ENCODE assay signal across 1 worm cellular context in genomic region chrIII:4504934-4505484, ce11.
A peak's percentile ranks its signal among the peaks of the same experiment; 100 is the strongest.
TF ChIP-seq lines count a peak whose summit lies in the region.

No protein-coding gene starts in this region.

TF ChIP-seq in whole organism, L1 larva, 84 proteins besides CTCF, POLR2A, EP300 and RAD21 (continued from another document):
- TF ChIP-seq ztf-11 (tag; optimal IDR thresholded peaks at IDR 0.05; lab: Kevin White, UChicago), result no peak
- TF ChIP-seq nhr-12 (tag; optimal IDR thresholded peaks at IDR 0.05; lab: Kevin White, UChicago), result no peak
- TF ChIP-seq efl-1 (optimal IDR thresholded peaks at IDR 0.05; lab: Kevin White, UChicago), result no peak
- peak in 1 of 2 experiments; percentile 76 for TF ChIP-seq efl-1 (GFP tag; optimal IDR thresholded peaks at IDR 0.05 in 1 of 2; lab: Kevin White, UChicago)
- peak; percentile 12; the same call in 1 of the 2 replicates for TF ChIP-seq grh-1 (GFP tag; IDR thresholded peaks at IDR 0.05; lab: Robert Waterston, UW)
TF ChIP-seq in whole organism, L1 larva: peak in this region for 9.
